Worm (Caenorhabditis elegans): Measurements from ENCODE around the gene C17H12.2.

- TF ChIP-seq med-1 (GFP tag; optimal IDR thresholded peaks at IDR 0.05; ENCODE audit: insufficient read depth) (no peak), ref-1 (GFP tag; conservative IDR thresholded peaks at IDR 0.05) (no peak)
Measured at ce11 chrIV:6770407-6770883, 19.8 kb downstream of the C17H12.2 start, which contains the start of gene anat-1.

Data from whole organism, midembryonic.